Worm (Caenorhabditis elegans): ENCODE results near the gene ZK455.5.

DNA sequence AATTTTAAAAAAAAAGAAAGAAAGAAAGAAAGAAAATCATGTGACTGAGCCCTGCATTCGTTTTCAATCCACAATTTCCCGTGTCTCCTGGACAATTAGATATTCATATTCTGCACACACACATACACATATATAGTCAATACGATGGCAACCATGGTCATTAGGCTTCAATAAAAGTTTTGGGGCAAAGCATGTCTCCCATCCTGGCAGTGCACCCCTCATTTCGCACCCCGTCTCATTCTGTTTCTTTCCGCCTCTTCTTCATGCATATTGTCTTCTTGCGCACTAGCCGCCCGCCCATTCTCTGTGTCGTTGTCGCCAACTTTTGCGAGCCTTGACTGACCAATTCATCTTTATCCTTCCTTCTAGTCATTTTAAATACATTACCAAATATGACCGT, 40.9 kb upstream of the ZK455.5 start:
- no peak for TF ChIP-seq med-1 (GFP tag; optimal IDR thresholded peaks at IDR 0.05; ENCODE audit: insufficient read depth)
- TF ChIP-seq cog-1 (tag; optimal IDR thresholded peaks at IDR 0.05) = no peak
- TF ChIP-seq T22C8.4 (GFP tag; IDR thresholded peaks at IDR 0.05) = no peak

Data from whole organism, midembryonic.